Fruit fly (Drosophila melanogaster) whole organism, adult: ENCODE measurements around the gene CG3823.

Experiments used
- CG11617 ChIP-seq: fragments of 200-800 bp; sonication (Bioruptor generic); optimal IDR thresholded peaks from 2 replicates; lab custom pipeline; 2017; ENCODE audit warnings: mild to moderate bottlenecking, missing biosample characterization, missing genetic modification reagents, missing genetic modification characterization
- CG12768 ChIP-seq: fragments of 200-800 bp; sonication (Bioruptor generic); optimal IDR thresholded peaks from 2 replicates; lab custom pipeline; 2017; ENCODE audit warnings: missing biosample characterization, missing genetic modification characterization, mild to moderate bottlenecking, moderate library complexity, missing genetic modification reagents
- CG14711 ChIP-seq: fragments of 200-800 bp; sonication (Bioruptor generic); optimal IDR thresholded peaks from 2 replicates; lab custom pipeline; 2018; ENCODE audit warnings: missing biosample characterization, mild to moderate bottlenecking, missing genetic modification characterization, moderate library complexity
- CG1620 ChIP-seq: fragments of 200-800 bp; sonication (Bioruptor generic); optimal IDR thresholded peaks from 2 replicates; lab custom pipeline; 2016; ENCODE audit warnings: missing biosample characterization, missing genetic modification characterization
- CG33017 ChIP-seq: fragments of 200-800 bp; sonication (Bioruptor generic); optimal IDR thresholded peaks from 2 replicates; lab custom pipeline; 2018; ENCODE audit warnings: missing biosample characterization, mild to moderate bottlenecking, missing genetic modification characterization, moderate library complexity
- CG5204 ChIP-seq: fragments of 200-800 bp; sonication (Bioruptor generic); optimal IDR thresholded peaks from 2 replicates; lab custom pipeline; 2016; ENCODE audit warnings: missing biosample characterization, missing genetic modification characterization
- CG7045 ChIP-seq: fragments of 200-800 bp; sonication (Bioruptor generic); optimal IDR thresholded peaks from 2 replicates; lab custom pipeline; 2017; ENCODE audit warnings: missing biosample characterization, mild to moderate bottlenecking, missing genetic modification characterization
- CG7101 ChIP-seq: fragments of 200-800 bp; sonication (Bioruptor generic); optimal IDR thresholded peaks from 2 replicates; lab custom pipeline; 2018; ENCODE audit warnings: missing biosample characterization, mild to moderate bottlenecking, missing genetic modification characterization, moderate library complexity
- Clk ChIP-seq: fragments of 200-800 bp; sonication (Bioruptor generic); optimal IDR thresholded peaks from 2 replicates; lab custom pipeline; 2017; ENCODE audit warnings: missing biosample characterization, missing genetic modification characterization
- Crg-1 ChIP-seq: fragments of 200-800 bp; sonication (Bioruptor generic); optimal IDR thresholded peaks from 2 replicates; lab custom pipeline; 2016; ENCODE audit warnings: missing biosample characterization, missing genetic modification characterization
- Hr96 ChIP-seq: fragments of 200-800 bp; sonication (Bioruptor generic); optimal IDR thresholded peaks from 2 replicates; lab custom pipeline; 2016; ENCODE audit warnings: missing biosample characterization, missing genetic modification characterization
- Mnt ChIP-seq: fragments of 200-800 bp; sonication (Bioruptor generic); optimal IDR thresholded peaks from 2 replicates; lab custom pipeline; 2016; ENCODE audit warnings: missing biosample characterization, mild to moderate bottlenecking, missing genetic modification characterization
- bab1 ChIP-seq: fragments of 200-800 bp; sonication (Bioruptor generic); optimal IDR thresholded peaks from 3 replicates; lab custom pipeline; 2019; ENCODE audit warnings: missing biosample characterization, mild to moderate bottlenecking, missing genetic modification characterization, moderate library complexity
- cic ChIP-seq: fragments of 200-800 bp; sonication (Bioruptor generic); optimal IDR thresholded peaks from 2 replicates; lab custom pipeline; 2017; ENCODE audit warnings: missing biosample characterization, mild to moderate bottlenecking, missing genetic modification characterization, moderate library complexity
- cnc ChIP-seq, 2 experiments: fragments of >200 bp; optimal IDR thresholded peaks; 2 replicates each; lab custom pipeline; 2017
- kay ChIP-seq: fragments of 200-800 bp; sonication (Bioruptor generic); peaks from one replicate; lab custom pipeline; 2016; ENCODE audit warnings: missing biosample characterization, missing genetic modification characterization, borderline replicate concordance
- ovo ChIP-seq: fragments of 200-800 bp; sonication (Bioruptor generic); optimal IDR thresholded peaks from 2 replicates; lab custom pipeline; 2016; ENCODE audit warnings: missing biosample characterization, missing genetic modification characterization
- pad ChIP-seq: fragments of 200-800 bp; sonication (Bioruptor generic); optimal IDR thresholded peaks from 3 replicates; lab custom pipeline; 2017; ENCODE audit warnings: missing biosample characterization, missing genetic modification characterization, mild to moderate bottlenecking, moderate library complexity, missing genetic modification reagents
- tj ChIP-seq: fragments of 200-800 bp; sonication (Bioruptor generic); optimal IDR thresholded peaks from 3 replicates; lab custom pipeline; 2017; ENCODE audit warnings: missing biosample characterization, mild to moderate bottlenecking, missing genetic modification characterization, moderate library complexity
- toe ChIP-seq: fragments of 200-800 bp; sonication (Bioruptor generic); optimal IDR thresholded peaks from 2 replicates; lab custom pipeline; 2016; ENCODE audit warnings: missing biosample characterization, missing genetic modification characterization

The CG3823 gene

DNA sequence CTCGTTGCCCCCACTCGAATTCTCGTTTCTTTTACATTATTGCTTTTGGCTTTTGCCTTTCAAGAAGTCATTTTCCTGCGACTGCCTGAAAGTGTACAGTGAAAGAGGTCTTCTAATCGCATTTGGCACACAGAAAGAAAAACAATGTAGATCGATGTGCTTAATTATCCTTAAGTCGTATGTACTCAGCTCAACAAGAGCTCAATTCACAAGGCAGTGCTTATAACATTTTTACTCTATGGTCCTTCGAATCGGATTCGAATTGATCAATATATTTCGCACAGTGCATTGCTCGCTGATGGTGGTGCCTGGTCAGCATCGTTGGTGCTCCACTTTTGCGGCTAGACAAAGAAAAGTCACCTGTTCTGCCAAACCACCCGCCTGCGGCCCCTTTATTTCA, 6.6 kb downstream of the CG3823 start:
- no peak for TF ChIP-seq CG11617
- no peak for TF ChIP-seq Hr96 (GFP tag; lab: Kevin White, UChicago)
- no peak for TF ChIP-seq CG12768
- no peak for TF ChIP-seq CG5204 (GFP tag; lab: Kevin White, UChicago)
- no peak for TF ChIP-seq CG33017 (tag; lab: Kevin White, UChicago)
- no peak for TF ChIP-seq cnc (optimal IDR thresholded peaks at IDR 0.05; lab: Kevin White, UChicago)
- no peak for TF ChIP-seq toe (GFP tag; lab: Kevin White, UChicago)
- no peak for TF ChIP-seq CG7045 (GFP tag; lab: Kevin White, UChicago)
- TF ChIP-seq bab1 (GFP tag; lab: Kevin White, UChicago) = no peak
- no peak for TF ChIP-seq CG1620 (GFP tag; lab: Kevin White, UChicago)
- no peak for TF ChIP-seq Crg-1 (GFP tag; lab: Kevin White, UChicago)
- no peak for TF ChIP-seq cic (GFP tag; lab: Kevin White, UChicago)
- TF ChIP-seq CG7101 (tag; lab: Kevin White, UChicago) = no peak
- TF ChIP-seq ovo (GFP tag; lab: Kevin White, UChicago) = no peak

- no peak for TF ChIP-seq Crg-1 (GFP tag; lab: Kevin White, UChicago)
Observed at dm6 chrX:6311516-6311915, 7.7 kb downstream of the CG3823 start.

- TF ChIP-seq CG7045 (GFP tag; lab: Kevin White, UChicago) = no peak
- TF ChIP-seq tj = no peak
- TF ChIP-seq CG14711 = no peak
- TF ChIP-seq CG7101 (tag; lab: Kevin White, UChicago) = no peak
- no peak for TF ChIP-seq cnc (optimal IDR thresholded peaks at IDR 0.05; lab: Kevin White, UChicago)
- no peak for TF ChIP-seq pad (GFP tag; lab: Kevin White, UChicago)
- TF ChIP-seq CG33017 (tag; lab: Kevin White, UChicago) = no peak
- TF ChIP-seq CG11617 = no peak
- TF ChIP-seq Mnt (GFP tag; lab: Kevin White, UChicago) = no peak
Observed at dm6 chrX:6315583-6315982, 11.8 kb downstream of the CG3823 start.

dm6 chrX:6316858-6317474, 13.2 kb downstream of the CG3823 start:
- TF ChIP-seq Hr96 (GFP tag; lab: Kevin White, UChicago) = peak; percentile 36
- TF ChIP-seq Crg-1 (GFP tag; lab: Kevin White, UChicago) = no peak
- no peak for TF ChIP-seq CG1620 (GFP tag; lab: Kevin White, UChicago)
- TF ChIP-seq tj = peak; percentile 4
- TF ChIP-seq CG14711 = peak; percentile 25
- no peak for TF ChIP-seq kay
- TF ChIP-seq CG12768 = peak; percentile 50
- TF ChIP-seq Clk (GFP tag; lab: Kevin White, UChicago) = peak; percentile 17
- TF ChIP-seq ovo (GFP tag; lab: Kevin White, UChicago) = no peak
- no peak for TF ChIP-seq cnc (optimal IDR thresholded peaks at IDR 0.05; lab: Kevin White, UChicago)
- TF ChIP-seq cic (GFP tag; lab: Kevin White, UChicago) = no peak
- peak; percentile 69 for TF ChIP-seq CG7101 (tag; lab: Kevin White, UChicago)
- TF ChIP-seq CG5204 (GFP tag; lab: Kevin White, UChicago) = peak; percentile 12
- TF ChIP-seq CG7045 (GFP tag; lab: Kevin White, UChicago) = peak; percentile 66
- peak; percentile 22 for TF ChIP-seq CG11617
- peak; percentile 11 for TF ChIP-seq toe (GFP tag; lab: Kevin White, UChicago)
- TF ChIP-seq pad (GFP tag; lab: Kevin White, UChicago) = peak; percentile 21
- TF ChIP-seq CG33017 (tag; lab: Kevin White, UChicago) = peak; percentile 52
- no peak for TF ChIP-seq bab1 (GFP tag; lab: Kevin White, UChicago)
- no peak for TF ChIP-seq Mnt (GFP tag; lab: Kevin White, UChicago)

DNA sequence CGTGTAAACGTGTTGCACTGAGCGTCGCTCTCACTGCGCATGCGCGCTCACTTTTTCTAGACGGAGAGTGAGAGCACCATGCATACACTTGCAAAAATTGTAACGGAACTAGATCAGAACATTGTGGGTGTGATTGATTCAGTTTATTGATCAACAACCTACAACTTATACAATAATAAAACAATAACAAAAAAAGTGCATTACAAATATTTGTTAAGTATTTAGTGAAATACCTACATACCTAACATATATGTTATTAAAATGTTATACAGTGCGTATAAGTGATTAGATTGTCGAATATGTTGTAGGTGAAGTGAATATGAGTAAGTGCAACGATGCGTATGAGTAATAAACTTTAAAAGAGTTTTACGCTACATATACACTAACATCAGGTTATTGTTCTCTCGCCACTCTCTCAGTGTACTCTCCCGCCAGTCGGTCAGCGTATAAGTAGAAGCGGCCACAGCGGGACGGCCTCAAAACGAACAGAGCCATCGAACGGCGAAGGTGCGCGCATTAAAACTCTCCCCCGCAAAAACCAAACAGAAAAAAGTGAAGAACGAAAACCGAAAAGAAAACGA, 26.7 kb downstream of the CG3823 start, which contains the start of gene CG42240:
TSS of gene CG42240 (plus strand) at position 474 of the 581 bp plus-strand sequence.
- TF ChIP-seq Mnt (GFP tag; lab: Kevin White, UChicago) = peak; percentile 65
- peak; percentile 46 for TF ChIP-seq Clk (GFP tag; lab: Kevin White, UChicago)
- peak; percentile 73 for TF ChIP-seq Crg-1 (GFP tag; lab: Kevin White, UChicago)
- TF ChIP-seq CG33017 (tag; lab: Kevin White, UChicago) = peak; percentile 85
- TF ChIP-seq CG5204 (GFP tag; lab: Kevin White, UChicago) = peak; percentile 79
- TF ChIP-seq pad (GFP tag; lab: Kevin White, UChicago) = peak; percentile 81
- peak; percentile 93 for TF ChIP-seq CG7101 (tag; lab: Kevin White, UChicago)
- peak; percentile 92 for TF ChIP-seq kay
- peak; percentile 86 for TF ChIP-seq CG12768
- peak; percentile 54 for TF ChIP-seq CG1620 (GFP tag; lab: Kevin White, UChicago)
- peak; percentile 74 for TF ChIP-seq cic (GFP tag; lab: Kevin White, UChicago)
- TF ChIP-seq CG14711 = peak; percentile 86
- peak; percentile 71 for TF ChIP-seq ovo (GFP tag; lab: Kevin White, UChicago)
- TF ChIP-seq CG11617 = peak; percentile 96
- TF ChIP-seq cnc (optimal IDR thresholded peaks at IDR 0.05; lab: Kevin White, UChicago) = no peak
- TF ChIP-seq CG7045 (GFP tag; lab: Kevin White, UChicago) = peak; percentile 89
- peak; percentile 96 for TF ChIP-seq bab1 (GFP tag; lab: Kevin White, UChicago)
- peak; percentile 82 for TF ChIP-seq tj
- peak; percentile 61 for TF ChIP-seq toe (GFP tag; lab: Kevin White, UChicago)
- peak; percentile 83 for TF ChIP-seq Hr96 (GFP tag; lab: Kevin White, UChicago)
